Worm (Caenorhabditis elegans) whole organism, late embryonic: ENCODE data around the gene F32D8.12.
A peak's percentile ranks its signal among the peaks of the same experiment; 100 is the strongest.

Experiments
- F13H6.1 ChIP-seq: sonication (generic microtip); optimal IDR thresholded peaks from 2 replicates; lab custom pipeline; 2016; ENCODE audit warnings: missing genetic modification characterization, missing compliant biosample characterization
- ama-1 ChIP-seq: fragments of 150-350 bp; optimal IDR thresholded peaks from 2 replicates; lab custom pipeline; 2014
- ceh-14 ChIP-seq: sonication (generic microtip); optimal IDR thresholded peaks from 2 replicates; lab custom pipeline; 2016; ENCODE audit warnings: missing genotype, missing genetic modification characterization, missing compliant biosample characterization
- ceh-19 ChIP-seq: fragments of 200-800 bp; sonication (Bioruptor generic); optimal IDR thresholded peaks from 2 replicates; lab custom pipeline; 2018; ENCODE audit warnings: mild to moderate bottlenecking, missing genetic modification characterization, missing compliant biosample characterization
- ceh-2 ChIP-seq: sonication (generic microtip); optimal IDR thresholded peaks from 2 replicates; lab custom pipeline; 2016; ENCODE audit warnings: missing genotype, missing genetic modification characterization, missing compliant biosample characterization
- ceh-30 ChIP-seq: fragments of 150-350 bp; optimal IDR thresholded peaks from 2 replicates; lab custom pipeline; 2014; ENCODE audit warnings: missing biosample characterization, missing genetic modification characterization
- ceh-31 ChIP-seq: sonication (generic microtip); optimal IDR thresholded peaks from 2 replicates; lab custom pipeline; 2016; ENCODE audit warnings: missing genetic modification characterization, missing compliant biosample characterization
- ceh-45 ChIP-seq: fragments of 200-800 bp; sonication (Bioruptor generic); IDR thresholded peaks from 2 replicates; pipeline ENCODE4 v1.3.6; 2022; ENCODE audit warnings: missing genetic modification reagents, missing genetic modification characterization, missing compliant biosample characterization
- ceh-48 ChIP-seq: sonication (generic microtip); optimal IDR thresholded peaks from 2 replicates; lab custom pipeline; 2016; ENCODE audit warnings: missing genetic modification characterization, inconsistent platforms, missing compliant biosample characterization
- ceh-9 ChIP-seq: sonication (generic microtip); optimal IDR thresholded peaks from 2 replicates; lab custom pipeline; 2016; ENCODE audit warnings: mild to moderate bottlenecking, missing genetic modification characterization, inconsistent platforms, missing compliant biosample characterization
- dmd-4 ChIP-seq: sonication (generic microtip); optimal IDR thresholded peaks from 2 replicates; lab custom pipeline; 2016; ENCODE audit warnings: borderline replicate concordance, missing genetic modification characterization, missing compliant biosample characterization
- dve-1 ChIP-seq: sonication (generic microtip); optimal IDR thresholded peaks from 2 replicates; lab custom pipeline; 2017; ENCODE audit warnings: antibody characterized with exemption, mild to moderate bottlenecking, missing genetic modification characterization, missing compliant biosample characterization
- elt-2 ChIP-seq: sonication (generic microtip); optimal IDR thresholded peaks from 2 replicates; lab custom pipeline; 2016; ENCODE audit warnings: missing genetic modification reagents, missing genetic modification characterization, missing compliant biosample characterization
- elt-4 ChIP-seq: sonication (generic microtip); optimal IDR thresholded peaks from 2 replicates; lab custom pipeline; 2016; ENCODE audit warnings: missing genetic modification characterization, missing compliant biosample characterization
- ets-4 ChIP-seq: sonication (generic microtip); optimal IDR thresholded peaks from 2 replicates; lab custom pipeline; 2016; ENCODE audit warnings: missing genetic modification characterization, missing compliant biosample characterization
- fax-1 ChIP-seq: sonication (generic microtip); optimal IDR thresholded peaks from 2 replicates; lab custom pipeline; 2016; ENCODE audit warnings: missing genotype, missing genetic modification characterization, missing compliant biosample characterization
- fkh-6 ChIP-seq: sonication (generic microtip); optimal IDR thresholded peaks from 2 replicates; lab custom pipeline; 2016; ENCODE audit warnings: missing genetic modification characterization, missing compliant biosample characterization
- gmeb-2 ChIP-seq: sonication (generic microtip); optimal IDR thresholded peaks from 2 replicates; lab custom pipeline; 2016; ENCODE audit warnings: missing genetic modification characterization, inconsistent platforms, missing compliant biosample characterization
- hlh-15 ChIP-seq: sonication (generic microtip); optimal IDR thresholded peaks from 2 replicates; lab custom pipeline; 2016; ENCODE audit warnings: missing genetic modification characterization, missing compliant biosample characterization
- lim-6 ChIP-seq: sonication (generic microtip); optimal IDR thresholded peaks from 2 replicates; lab custom pipeline; 2016; ENCODE audit warnings: missing genetic modification characterization, missing compliant biosample characterization
- lin-11 ChIP-seq: fragments of 200-800 bp; sonication (Bioruptor generic); optimal IDR thresholded peaks from 2 replicates; lab custom pipeline; 2018; ENCODE audit warnings: mild to moderate bottlenecking, missing genetic modification characterization, missing compliant biosample characterization
- nfya-1 ChIP-seq: sonication (generic microtip); optimal IDR thresholded peaks from 2 replicates; lab custom pipeline; 2017; ENCODE audit warnings: missing genetic modification characterization, mild to moderate bottlenecking, missing compliant biosample characterization, antibody characterized with exemption, moderate library complexity
- nhr-232 ChIP-seq: sonication (generic microtip); optimal IDR thresholded peaks from 2 replicates; lab custom pipeline; 2016; ENCODE audit warnings: missing genetic modification characterization, missing compliant biosample characterization
- pag-3 ChIP-seq: sonication (generic microtip); optimal IDR thresholded peaks from 2 replicates; lab custom pipeline; 2016; ENCODE audit warnings: missing compliant biosample characterization, missing genetic modification characterization, borderline replicate concordance
- pat-9 ChIP-seq: fragments of 200-800 bp; sonication (Bioruptor generic); optimal IDR thresholded peaks from 2 replicates; lab custom pipeline; 2018; ENCODE audit warnings: mild to moderate bottlenecking, missing genetic modification characterization, moderate library complexity, missing compliant biosample characterization
- ref-2 ChIP-seq: sonication (generic microtip); optimal IDR thresholded peaks from 2 replicates; lab custom pipeline; 2016; ENCODE audit warnings: missing genetic modification characterization, missing compliant biosample characterization
- rnt-1 ChIP-seq: sonication (generic microtip); optimal IDR thresholded peaks from 2 replicates; lab custom pipeline; 2016; ENCODE audit warnings: missing genetic modification characterization, missing compliant biosample characterization
- sox-4 ChIP-seq: sonication (generic microtip); optimal IDR thresholded peaks from 2 replicates; lab custom pipeline; 2017; ENCODE audit warnings: mild to moderate bottlenecking, missing genetic modification characterization, inconsistent platforms, missing compliant biosample characterization
- syd-9 ChIP-seq: sonication (generic microtip); optimal IDR thresholded peaks from 2 replicates; lab custom pipeline; 2016; ENCODE audit warnings: mild to moderate bottlenecking, missing genetic modification characterization, moderate library complexity, missing compliant biosample characterization
- ttx-3 ChIP-seq: sonication (generic microtip); optimal IDR thresholded peaks from 2 replicates; lab custom pipeline; 2016; ENCODE audit warnings: missing genetic modification reagents, missing genetic modification characterization, missing compliant biosample characterization
- unc-42 ChIP-seq: sonication (generic microtip); optimal IDR thresholded peaks from 2 replicates; lab custom pipeline; 2016; ENCODE audit warnings: missing genotype, missing genetic modification characterization, missing compliant biosample characterization
- unc-55 ChIP-seq: sonication (generic microtip); optimal IDR thresholded peaks from 2 replicates; lab custom pipeline; 2017; ENCODE audit warnings: missing biosample characterization, missing genetic modification reagents, missing genetic modification characterization
- unc-86 ChIP-seq: sonication (generic microtip); optimal IDR thresholded peaks from 2 replicates; lab custom pipeline; 2016; ENCODE audit warnings: missing genetic modification characterization, missing compliant biosample characterization
- zip-5 ChIP-seq: sonication (generic microtip); optimal IDR thresholded peaks from 2 replicates; lab custom pipeline; 2016; ENCODE audit warnings: missing genetic modification characterization, missing compliant biosample characterization
- ztf-16 ChIP-seq: sonication (generic microtip); optimal IDR thresholded peaks from 2 replicates; lab custom pipeline; 2017; ENCODE audit warnings: missing genetic modification characterization, missing compliant biosample characterization

Gene F32D8.12

DNA sequence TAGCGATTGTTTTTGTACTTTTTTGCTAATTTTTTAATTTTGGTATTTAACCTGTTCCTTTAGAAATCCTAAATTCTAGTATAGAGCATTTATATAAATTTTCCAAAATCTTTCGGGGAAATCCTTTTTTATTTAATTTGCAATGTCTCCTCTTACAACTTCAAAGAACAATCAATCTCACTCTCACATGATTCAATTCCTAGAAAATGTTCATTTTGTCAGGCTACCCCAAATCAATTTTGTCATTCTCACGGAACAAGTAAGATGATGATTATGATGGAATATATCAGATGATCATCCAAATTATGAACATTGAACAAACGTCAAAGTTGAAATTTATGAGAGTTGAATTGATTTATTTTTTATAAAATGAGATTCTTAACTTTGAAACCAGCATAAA lies 46.5 kb upstream of the F32D8.12 start:
- TF ChIP-seq pag-3 (tag; lab: Kevin White, UChicago) (no peak), hlh-15 (tag; lab: Kevin White, UChicago) (no peak), ref-2 (tag; lab: Kevin White, UChicago) (no peak), lin-11 (tag; lab: Kevin White, UChicago) (no peak), gmeb-2 (tag; lab: Kevin White, UChicago) (no peak), ceh-2 (tag; lab: Kevin White, UChicago) (no peak), fax-1 (no peak), elt-4 (tag; lab: Kevin White, UChicago) (no peak), nfya-1 (no peak), sox-4 (tag; lab: Kevin White, UChicago) (no peak), ceh-14 (tag; lab: Kevin White, UChicago) (no peak), rnt-1 (tag; lab: Kevin White, UChicago) (no peak), zip-5 (tag; lab: Kevin White, UChicago) (no peak), dmd-4 (tag; lab: Kevin White, UChicago) (no peak), ceh-19 (GFP tag; lab: Kevin White, UChicago) (no peak), ceh-30 (tag; lab: Kevin White, UChicago) (no peak), ttx-3 (no peak), syd-9 (tag; lab: Kevin White, UChicago) (no peak), pat-9 (tag; lab: Kevin White, UChicago) (no peak), lim-6 (no peak)
- TF ChIP-seq, all 69 proteins: peak for 0

DNA sequence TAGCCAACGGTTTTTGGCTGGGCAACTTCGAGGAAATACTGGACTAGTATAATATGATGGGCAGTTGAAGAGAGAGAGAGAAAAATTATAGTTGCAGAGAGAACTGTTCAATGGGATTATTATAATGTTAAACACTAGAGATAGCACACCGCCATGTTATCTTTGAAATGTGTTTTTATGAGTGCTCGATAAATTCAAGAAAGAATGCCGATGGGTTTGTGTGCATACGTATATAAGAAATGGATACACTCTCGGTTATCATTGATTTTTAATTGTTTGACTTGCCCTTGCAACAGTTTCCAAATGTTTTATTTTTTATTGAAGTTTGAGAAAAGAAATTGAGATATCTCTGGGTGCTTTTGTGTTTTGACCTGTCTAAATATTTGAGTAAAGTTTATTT lies 45.9 kb upstream of the F32D8.12 start, which contains the start of gene F17C11.12:
Gene F17C11.12, minus strand, starts transcription at position 240 of the 400 bp plus-strand sequence.
- TF ChIP-seq elt-2 (tag; lab: Kevin White, UChicago) (peak; percentile 44), dve-1 (tag; lab: Kevin White, UChicago) (no peak)

DNA sequence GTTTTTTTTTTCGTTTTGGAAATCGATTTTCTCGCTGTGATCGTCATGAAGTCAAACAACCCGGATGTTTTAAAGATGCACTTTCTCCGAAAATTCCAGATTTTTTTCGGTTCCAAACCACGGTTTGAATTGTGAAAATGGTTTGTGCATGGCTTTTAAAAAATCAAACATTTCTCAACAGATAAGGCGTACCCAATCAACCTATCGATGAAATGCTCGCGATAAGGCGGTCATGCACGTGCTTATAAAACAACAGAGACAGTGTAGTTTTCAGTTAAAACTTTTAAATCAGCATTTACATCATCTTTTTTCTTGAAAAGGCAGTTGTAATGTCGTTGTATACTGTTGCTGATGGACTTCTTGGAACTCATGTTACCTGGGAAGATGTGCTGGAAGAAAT lies 41.6 kb upstream of the F32D8.12 start, which contains the start of gene F58B4.5:
Gene F58B4.5, plus strand, starts transcription at position 283 of the 400 bp plus-strand sequence.
- TF ChIP-seq elt-2 (tag; lab: Kevin White, UChicago) (peak; percentile 63), unc-86 (tag; lab: Kevin White, UChicago) (no peak)

DNA sequence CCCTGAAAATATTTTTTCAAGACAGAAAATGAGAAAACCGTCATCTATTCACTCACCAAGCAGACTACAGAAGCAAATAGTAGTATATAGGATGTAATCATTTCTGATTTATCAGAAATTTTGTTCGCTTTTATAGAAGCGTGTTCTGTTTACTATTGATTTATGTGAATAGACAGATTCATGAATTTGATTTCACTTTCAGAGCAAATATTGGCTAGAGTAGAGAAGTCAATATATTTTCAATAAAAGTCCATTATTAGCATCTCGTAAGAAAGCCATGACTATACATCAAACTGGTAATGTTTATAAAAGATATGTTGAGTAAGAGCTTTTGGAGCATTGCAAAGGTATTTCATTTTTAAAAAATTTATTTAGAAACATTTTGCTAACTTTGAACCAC lies 40.4 kb upstream of the F32D8.12 start, which contains the start of gene scvp-1:
Gene scvp-1, minus strand, starts transcription at position 101 of the 400 bp plus-strand sequence.
- TF ChIP-seq dmd-4 (tag; lab: Kevin White, UChicago) = no peak

DNA sequence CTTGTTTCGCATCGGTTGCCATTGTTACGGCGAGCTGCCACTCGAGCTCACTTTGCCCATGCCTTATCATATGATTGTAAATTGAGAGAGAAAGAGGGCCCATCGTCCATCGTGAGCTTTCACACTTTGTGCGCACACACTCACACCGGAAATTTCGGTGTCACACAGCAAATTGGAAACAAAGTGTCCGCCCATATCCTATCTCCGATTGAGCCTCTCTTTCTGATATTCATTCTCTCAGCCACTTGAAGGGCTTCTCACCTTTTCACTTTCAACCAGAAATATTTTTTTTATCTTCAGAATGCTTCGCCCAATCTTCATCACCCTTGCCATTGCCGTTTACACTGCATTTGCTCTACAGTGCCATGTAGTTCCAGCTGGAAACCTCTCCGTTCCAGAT lies 38.7 kb upstream of the F32D8.12 start, which contains the start of gene F58B4.3:
Gene F58B4.3, plus strand, starts transcription at position 301 of the 400 bp plus-strand sequence.
- no peak for TF ChIP-seq unc-55 (GFP tag; lab: Kevin White, UChicago)
- no peak for TF ChIP-seq ttx-3
- TF ChIP-seq ets-4 (tag; lab: Kevin White, UChicago) = no peak
- no peak for TF ChIP-seq pat-9 (tag; lab: Kevin White, UChicago)
- no peak for TF ChIP-seq ceh-31 (tag; lab: Kevin White, UChicago)
- no peak for TF ChIP-seq F13H6.1 (tag; lab: Kevin White, UChicago)
- TF ChIP-seq zip-5 (tag; lab: Kevin White, UChicago) = no peak
- TF ChIP-seq fkh-6 (tag; lab: Kevin White, UChicago) = no peak
- no peak for TF ChIP-seq ceh-9 (tag; lab: Kevin White, UChicago)
- no peak for TF ChIP-seq ama-1 (lab: Kevin White, UChicago)
- TF ChIP-seq ztf-16 (tag; lab: Kevin White, UChicago) = no peak
- TF ChIP-seq nhr-232 (tag; lab: Kevin White, UChicago) = no peak
- no peak for TF ChIP-seq ceh-48 (tag; lab: Kevin White, UChicago)
- no peak for TF ChIP-seq unc-42
- TF ChIP-seq ceh-45 (GFP tag; lab: Robert Waterston, UW) = no peak
